Worm (Caenorhabditis elegans) whole organism, early embryonic: ENCODE data around the gene C25G4.17.

ENCODE experiments used
- B0310.2 ChIP-seq: sonication (generic microtip); optimal IDR thresholded peaks from 2 replicates; lab custom pipeline; 2016; ENCODE audit warnings: mild to moderate bottlenecking, missing genetic modification characterization, missing compliant biosample characterization
- F13C5.2 ChIP-seq: sonication (generic microtip); optimal IDR thresholded peaks from 2 replicates; lab custom pipeline; 2017; ENCODE audit warnings: mild to moderate bottlenecking, missing genetic modification characterization, inconsistent platforms, missing compliant biosample characterization
- aly-1 ChIP-seq: sonication (generic microtip); optimal IDR thresholded peaks from 2 replicates; lab custom pipeline; 2016; ENCODE audit warnings: missing genetic modification characterization, missing compliant biosample characterization
- ama-1 ChIP-seq: fragments of 150-350 bp; optimal IDR thresholded peaks from 2 replicates; lab custom pipeline; 2014
- ceh-13 ChIP-seq: fragments of 200-800 bp; sonication (Bioruptor generic); optimal IDR thresholded peaks from 2 replicates; lab custom pipeline; 2018; ENCODE audit warnings: mild to moderate bottlenecking, missing genetic modification characterization, missing compliant biosample characterization
- ceh-36 ChIP-seq: sonication (generic microtip); optimal IDR thresholded peaks from 2 replicates; lab custom pipeline; 2016; ENCODE audit warnings: missing genetic modification characterization, inconsistent platforms, missing compliant biosample characterization
- ets-7 ChIP-seq: sonication (generic microtip); optimal IDR thresholded peaks from 2 replicates; lab custom pipeline; 2016; ENCODE audit warnings: missing genotype, missing genetic modification characterization, missing compliant biosample characterization
- flt-1 ChIP-seq: fragments of 200-800 bp; sonication (Bioruptor generic); IDR thresholded peaks from 2 replicates; pipeline ENCODE4 v1.3.6; 2022; ENCODE audit warnings: missing genetic modification characterization, missing compliant biosample characterization
- hmbx-1 ChIP-seq: sonication (generic microtip); optimal IDR thresholded peaks from 2 replicates; lab custom pipeline; 2016; ENCODE audit warnings: mild to moderate bottlenecking, missing genetic modification characterization, missing compliant biosample characterization
- hmg-4 ChIP-seq: fragments of 200-800 bp; sonication (Bioruptor generic); optimal IDR thresholded peaks from 2 replicates; lab custom pipeline; 2018; ENCODE audit warnings: mild to moderate bottlenecking, missing genetic modification characterization, missing compliant biosample characterization
- hnd-1 ChIP-seq: sonication (generic microtip); optimal IDR thresholded peaks from 2 replicates; lab custom pipeline; 2016; ENCODE audit warnings: missing genetic modification characterization, missing compliant biosample characterization
- pes-1 ChIP-seq: fragments of 200-800 bp; sonication (Bioruptor generic); IDR thresholded peaks from 2 replicates; pipeline ENCODE4 v1.3.6; 2022; ENCODE audit warnings: missing genetic modification reagents, missing genetic modification characterization, missing compliant biosample characterization
- scrt-1 ChIP-seq: fragments of 200-800 bp; sonication (Bioruptor generic); IDR thresholded peaks from 2 replicates; pipeline ENCODE4 v1.3.6; 2022; ENCODE audit warnings: missing genetic modification characterization, missing compliant biosample characterization
- sea-1 ChIP-seq: fragments of 200-800 bp; sonication (Bioruptor generic); conservative IDR thresholded peaks from 2 replicates; pipeline ENCODE4 v1.3.6; 2022; ENCODE audit warnings: missing genetic modification characterization, missing compliant biosample characterization
- tbx-11 ChIP-seq: fragments of 200-800 bp; sonication (Bioruptor generic); IDR thresholded peaks from 2 replicates; pipeline ENCODE4 v1.3.6; 2022; ENCODE audit warnings: missing genetic modification characterization, missing compliant biosample characterization
- tbx-37 ChIP-seq: fragments of 200-800 bp; sonication (Bioruptor generic); conservative IDR thresholded peaks from 2 replicates; pipeline ENCODE4 v1.3.6; 2022; ENCODE audit warnings: missing genetic modification reagents, missing genetic modification characterization, missing compliant biosample characterization
- tra-4 ChIP-seq: sonication (generic microtip); optimal IDR thresholded peaks from 2 replicates; lab custom pipeline; 2017; ENCODE audit warnings: missing genetic modification characterization, missing compliant biosample characterization

C25G4.17 gene

ce11 chrIV:12420455-12420854 lies 21.4 kb upstream of the C25G4.17 start, which contains the start of gene ugt-65:
TSS of gene ugt-65 (plus strand) at chrIV:12420683.
- no peak for TF ChIP-seq F13C5.2 (tag; lab: Kevin White, UChicago)
- no peak for TF ChIP-seq B0310.2 (tag; lab: Kevin White, UChicago)
- TF ChIP-seq ama-1 (lab: Kevin White, UChicago): no peak
- no peak for TF ChIP-seq pes-1 (GFP tag; lab: Robert Waterston, UW)
- TF ChIP-seq aly-1 (tag; lab: Kevin White, UChicago): no peak

ce11 chrIV:12425595-12425994 lies 16.2 kb upstream of the C25G4.17 start:
- no peak for TF ChIP-seq ceh-36
- no peak for TF ChIP-seq scrt-1
- TF ChIP-seq tbx-11: no peak
- TF ChIP-seq hmg-4 (GFP tag; lab: Kevin White, UChicago): no peak
- TF ChIP-seq ceh-13 (GFP tag; lab: Kevin White, UChicago): no peak
- TF ChIP-seq sea-1 (GFP tag; lab: Robert Waterston, UW): no peak
- TF ChIP-seq ets-7 (tag; lab: Kevin White, UChicago): no peak
- no peak for TF ChIP-seq F13C5.2 (tag; lab: Kevin White, UChicago)
- TF ChIP-seq hmbx-1 (tag; lab: Kevin White, UChicago): no peak
- no peak for TF ChIP-seq pes-1 (GFP tag; lab: Robert Waterston, UW)
- TF ChIP-seq tbx-37 (GFP tag; lab: Robert Waterston, UW): no peak
- TF ChIP-seq hnd-1 (tag; lab: Kevin White, UChicago): no peak
- TF ChIP-seq B0310.2 (tag; lab: Kevin White, UChicago): no peak
- no peak for TF ChIP-seq aly-1 (tag; lab: Kevin White, UChicago)
- no peak for TF ChIP-seq tra-4 (tag; lab: Kevin White, UChicago)
- TF ChIP-seq flt-1 (GFP tag; lab: Robert Waterston, UW): no peak
- no peak for TF ChIP-seq ama-1 (lab: Kevin White, UChicago)

- TF ChIP-seq tbx-37 (GFP tag; lab: Robert Waterston, UW) (no peak), ceh-13 (GFP tag; lab: Kevin White, UChicago) (no peak), ama-1 (lab: Kevin White, UChicago) (no peak), hnd-1 (tag; lab: Kevin White, UChicago) (no peak), tra-4 (tag; lab: Kevin White, UChicago) (no peak), aly-1 (tag; lab: Kevin White, UChicago) (no peak), hmbx-1 (tag; lab: Kevin White, UChicago) (no peak), sea-1 (GFP tag; lab: Robert Waterston, UW) (no peak), B0310.2 (tag; lab: Kevin White, UChicago) (no peak), flt-1 (GFP tag; lab: Robert Waterston, UW) (no peak)
Measured at ce11 chrIV:12427687-12428284, 14.0 kb upstream of the C25G4.17 start.

ce11 chrIV:12428467-12428866 lies 13.3 kb upstream of the C25G4.17 start, which contains the start of gene col-130:
TSS of gene col-130 (minus strand) at chrIV:12428516.
- TF ChIP-seq ets-7 (tag; lab: Kevin White, UChicago) (no peak), scrt-1 (no peak), flt-1 (GFP tag; lab: Robert Waterston, UW) (no peak), hmg-4 (GFP tag; lab: Kevin White, UChicago) (no peak), tbx-37 (GFP tag; lab: Robert Waterston, UW) (no peak)

- TF ChIP-seq F13C5.2 (tag; lab: Kevin White, UChicago): no peak
- no peak for TF ChIP-seq B0310.2 (tag; lab: Kevin White, UChicago)
- TF ChIP-seq hnd-1 (tag; lab: Kevin White, UChicago): no peak
- no peak for TF ChIP-seq aly-1 (tag; lab: Kevin White, UChicago)
- no peak for TF ChIP-seq flt-1 (GFP tag; lab: Robert Waterston, UW)
- no peak for TF ChIP-seq scrt-1
- TF ChIP-seq tbx-37 (GFP tag; lab: Robert Waterston, UW): no peak
- TF ChIP-seq tbx-11: no peak
- TF ChIP-seq tra-4 (tag; lab: Kevin White, UChicago): no peak
- no peak for TF ChIP-seq ama-1 (lab: Kevin White, UChicago)
- TF ChIP-seq ets-7 (tag; lab: Kevin White, UChicago): no peak
- TF ChIP-seq ceh-13 (GFP tag; lab: Kevin White, UChicago): no peak
- no peak for TF ChIP-seq hmbx-1 (tag; lab: Kevin White, UChicago)
- no peak for TF ChIP-seq ceh-36
- TF ChIP-seq sea-1 (GFP tag; lab: Robert Waterston, UW): no peak
- no peak for TF ChIP-seq hmg-4 (GFP tag; lab: Kevin White, UChicago)
- TF ChIP-seq pes-1 (GFP tag; lab: Robert Waterston, UW): no peak
Measured at ce11 chrIV:12429504-12429903, 12.3 kb upstream of the C25G4.17 start.

ce11 chrIV:12431755-12432154 lies 10.1 kb upstream of the C25G4.17 start:
- TF ChIP-seq hmg-4 (GFP tag; lab: Kevin White, UChicago): no peak
- no peak for TF ChIP-seq tbx-11
- no peak for TF ChIP-seq hnd-1 (tag; lab: Kevin White, UChicago)
- no peak for TF ChIP-seq scrt-1
- no peak for TF ChIP-seq flt-1 (GFP tag; lab: Robert Waterston, UW)
- no peak for TF ChIP-seq hmbx-1 (tag; lab: Kevin White, UChicago)
- TF ChIP-seq ceh-13 (GFP tag; lab: Kevin White, UChicago): no peak
- TF ChIP-seq sea-1 (GFP tag; lab: Robert Waterston, UW): no peak
- no peak for TF ChIP-seq ama-1 (lab: Kevin White, UChicago)
- TF ChIP-seq ceh-36: no peak
- TF ChIP-seq B0310.2 (tag; lab: Kevin White, UChicago): no peak

ce11 chrIV:12432340-12432739 lies 9.5 kb upstream of the C25G4.17 start, which contains the start of gene clec-184:
TSS of gene clec-184 (plus strand) at chrIV:12432640.
- TF ChIP-seq tbx-37 (GFP tag; lab: Robert Waterston, UW) (no peak), tra-4 (tag; lab: Kevin White, UChicago) (no peak), hmg-4 (GFP tag; lab: Kevin White, UChicago) (no peak), pes-1 (GFP tag; lab: Robert Waterston, UW) (no peak), hmbx-1 (tag; lab: Kevin White, UChicago) (no peak), flt-1 (GFP tag; lab: Robert Waterston, UW) (no peak)
